Fruit fly (Drosophila melanogaster) whole organism, pupa: Measurements from ENCODE around the gene Jasper.

Experiments
- CG10348 ChIP-seq: fragments of 200-800 bp; sonication (Bioruptor generic); IDR thresholded peaks from 2 replicates; pipeline ENCODE4 v1.3.6; 2022; ENCODE audit warnings: missing biosample characterization, missing genetic modification characterization
- CG12605 ChIP-seq: fragments of 200-800 bp; sonication (Bioruptor generic); IDR thresholded peaks from 2 replicates; pipeline ENCODE4 v1.3.6; 2022; ENCODE audit warnings: missing biosample characterization, missing genetic modification characterization
- CG13204 ChIP-seq: fragments of 200-800 bp; sonication (Bioruptor generic); optimal IDR thresholded peaks from 2 replicates; lab custom pipeline; 2018; ENCODE audit warnings: missing biosample characterization, mild to moderate bottlenecking, missing genetic modification characterization, moderate library complexity
- CG14655 ChIP-seq: fragments of 200-800 bp; sonication (Bioruptor generic); optimal IDR thresholded peaks from 3 replicates; lab custom pipeline; 2017; ENCODE audit warnings: mild to moderate bottlenecking, missing biosample characterization, missing genetic modification reagents, missing genetic modification characterization
- CG15710 ChIP-seq: fragments of 200-800 bp; sonication (Bioruptor generic); optimal IDR thresholded peaks from 2 replicates; lab custom pipeline; 2018; ENCODE audit warnings: missing biosample characterization, mild to moderate bottlenecking, missing genetic modification characterization, moderate library complexity
- CG17806 ChIP-seq: fragments of 200-800 bp; sonication (Bioruptor generic); optimal IDR thresholded peaks from 2 replicates; lab custom pipeline; 2018; ENCODE audit warnings: missing biosample characterization, mild to moderate bottlenecking, missing genetic modification characterization, moderate library complexity
- CG32121 ChIP-seq: fragments of 200-800 bp; sonication (Bioruptor generic); IDR thresholded peaks from 2 replicates; pipeline ENCODE4 v1.3.6; 2022; ENCODE audit warnings: missing biosample characterization, missing genetic modification characterization
- CG34367 ChIP-seq: fragments of 200-800 bp; sonication (Bioruptor generic); optimal IDR thresholded peaks from 2 replicates; lab custom pipeline; 2018; ENCODE audit warnings: missing biosample characterization, mild to moderate bottlenecking, missing genetic modification characterization
- CG4496 ChIP-seq: fragments of 200-800 bp; sonication (Bioruptor generic); IDR thresholded peaks from 3 replicates; pipeline ENCODE4 v1.3.6; 2022; ENCODE audit warnings: missing biosample characterization, missing genetic modification characterization
- CG8159 ChIP-seq: fragments of 200-800 bp; sonication (Bioruptor generic); optimal IDR thresholded peaks from 3 replicates; lab custom pipeline; 2018; ENCODE audit warnings: missing biosample characterization, mild to moderate bottlenecking, missing genetic modification characterization, moderate library complexity
- CG8301 ChIP-seq: fragments of 200-800 bp; sonication (Bioruptor generic); optimal IDR thresholded peaks from 2 replicates; lab custom pipeline; 2018; ENCODE audit warnings: missing biosample characterization, mild to moderate bottlenecking, missing genetic modification characterization
- CG9948 ChIP-seq: fragments of 200-800 bp; sonication (Bioruptor generic); optimal IDR thresholded peaks from 2 replicates; lab custom pipeline; 2018; ENCODE audit warnings: missing biosample characterization, mild to moderate bottlenecking, missing genetic modification characterization, moderate library complexity
- D1 ChIP-seq: fragments of 200-800 bp; sonication (Bioruptor generic); optimal IDR thresholded peaks from 2 replicates; lab custom pipeline; 2018; ENCODE audit warnings: missing biosample characterization, mild to moderate bottlenecking, missing genetic modification characterization, moderate library complexity
- EcR ChIP-seq: fragments of 200-800 bp; sonication (Bioruptor generic); optimal IDR thresholded peaks from 3 replicates; lab custom pipeline; 2019; ENCODE audit warnings: missing biosample characterization, missing genetic modification characterization, mild to moderate bottlenecking, moderate library complexity, missing genetic modification reagents
- Ets98B ChIP-seq: fragments of 200-800 bp; sonication (Bioruptor generic); IDR thresholded peaks from 2 replicates; pipeline ENCODE4 v1.3.6; 2022; ENCODE audit warnings: missing biosample characterization, missing genetic modification characterization
- Pif1A ChIP-seq: fragments of 200-800 bp; sonication (Bioruptor generic); optimal IDR thresholded peaks from 3 replicates; lab custom pipeline; 2016; ENCODE audit warnings: missing biosample characterization, missing genetic modification characterization
- Pif1B ChIP-seq: fragments of 200-800 bp; sonication (Bioruptor generic); optimal IDR thresholded peaks from 3 replicates; lab custom pipeline; 2016; ENCODE audit warnings: missing biosample characterization, missing genetic modification characterization
- Snoo ChIP-seq: fragments of 200-800 bp; sonication (Bioruptor generic); optimal IDR thresholded peaks from 3 replicates; lab custom pipeline; 2017; ENCODE audit warnings: missing biosample characterization, mild to moderate bottlenecking, missing genetic modification characterization, inconsistent platforms
- fd96Ca ChIP-seq: fragments of 200-800 bp; sonication (Bioruptor generic); IDR thresholded peaks from 3 replicates; pipeline ENCODE4 v1.3.6; 2022; ENCODE audit warnings: missing biosample characterization, missing genetic modification characterization
- gl ChIP-seq: fragments of 200-800 bp; sonication (Bioruptor generic); optimal IDR thresholded peaks from 2 replicates; lab custom pipeline; 2018; ENCODE audit warnings: missing biosample characterization, mild to moderate bottlenecking, missing genetic modification characterization
- rn ChIP-seq: fragments of 200-800 bp; sonication (Bioruptor generic); IDR thresholded peaks from 2 replicates; pipeline ENCODE4 v1.3.6; 2022; ENCODE audit warnings: missing biosample characterization, missing genetic modification characterization

Gene Jasper

dm6 chr3R:30021559-30022451, 30.5 kb upstream of the Jasper start, which contains the start of gene Mgat2:
TSS of gene Mgat2 (minus strand) at chr3R:30022221.
- no peak; the same call in 1 of the 2 replicates for TF ChIP-seq CG32121 (GFP tag; lab: Robert Waterston, UW)
- TF ChIP-seq gl (tag; lab: Kevin White, UChicago) = no peak
- TF ChIP-seq CG4496 (GFP tag; lab: Robert Waterston, UW) = peak; percentile 61; the same call in 2 of the 3 replicates
- no peak for TF ChIP-seq rn (GFP tag; lab: Robert Waterston, UW)
- no peak for TF ChIP-seq fd96Ca (GFP tag; lab: Robert Waterston, UW)
- TF ChIP-seq CG12605 (GFP tag; lab: Robert Waterston, UW) = peak; percentile 47
- TF ChIP-seq Ets98B (GFP tag; lab: Robert Waterston, UW) = peak; percentile 65; the same call in 1 of the 2 replicates
- TF ChIP-seq CG17806 = peak; percentile 2
- TF ChIP-seq CG8301 (tag; lab: Kevin White, UChicago) = no peak
- no peak for TF ChIP-seq D1 (tag; lab: Kevin White, UChicago)
- TF ChIP-seq EcR = no peak
- TF ChIP-seq CG15710 (tag; lab: Kevin White, UChicago) = no peak
- TF ChIP-seq CG34367 (tag; lab: Kevin White, UChicago) = no peak
- TF ChIP-seq CG13204 (GFP tag; lab: Kevin White, UChicago) = peak; percentile 98
- no peak for TF ChIP-seq CG9948 (tag; lab: Kevin White, UChicago)
- TF ChIP-seq Snoo (tag; lab: Kevin White, UChicago) = peak; percentile 17
- TF ChIP-seq CG8159 (tag; lab: Kevin White, UChicago) = no peak
- no peak for TF ChIP-seq Pif1A (GFP tag; lab: Kevin White, UChicago)

dm6 chr3R:30022452-30023028, 29.8 kb upstream of the Jasper start, which contains the start of the genes RpS28a and Axn:
TSS of gene RpS28a (minus strand) at chr3R:30022648.
TSS of gene Axn (plus strand) at chr3R:30022842.
- TF ChIP-seq EcR (peak; percentile 93), CG9948 (tag; lab: Kevin White, UChicago) (no peak)

DNA sequence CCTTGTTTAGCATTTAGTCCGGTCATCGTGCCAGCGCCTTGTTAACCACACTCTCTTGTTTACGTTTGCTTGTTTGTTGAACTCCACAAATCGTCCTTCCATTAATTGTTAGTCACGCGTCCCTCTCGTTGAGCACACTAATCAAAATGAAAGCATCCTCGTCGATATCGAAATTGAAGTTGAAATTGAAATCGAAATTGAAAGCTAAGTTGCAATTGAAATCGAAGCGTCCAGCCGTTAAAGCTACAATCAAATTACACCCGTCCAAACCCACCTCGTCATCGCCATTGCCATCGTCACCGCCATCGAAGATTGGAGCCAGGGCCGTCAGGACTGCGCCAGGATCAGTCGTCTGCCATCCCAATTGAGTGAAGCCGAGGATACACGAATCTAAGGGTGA, 28.9 kb upstream of the Jasper start:
- TF ChIP-seq CG13204 (GFP tag; lab: Kevin White, UChicago) (no peak), CG17806 (no peak)
- TF ChIP-seq, all 21 proteins: peak for 0

DNA sequence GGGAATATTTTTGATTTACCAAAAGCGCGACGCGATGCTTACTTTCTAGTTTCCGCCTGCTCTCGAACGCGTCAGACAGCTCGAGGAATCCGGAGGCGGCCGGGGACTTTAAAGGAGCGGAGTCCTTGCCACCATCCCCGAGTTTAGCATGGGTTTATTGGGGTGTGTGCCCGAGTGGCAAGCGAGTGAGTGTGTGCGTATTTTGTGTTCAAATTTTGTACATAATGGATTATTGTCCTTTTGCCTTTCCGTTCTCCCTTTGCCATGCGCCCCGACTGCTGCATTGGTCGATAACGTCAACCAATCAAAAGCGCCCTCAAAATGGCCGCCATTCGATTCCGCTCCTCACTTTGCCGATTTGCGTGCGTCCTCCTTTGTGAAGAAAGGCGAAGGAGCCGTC, 22.3 kb upstream of the Jasper start:
- TF ChIP-seq Pif1B (GFP tag; lab: Kevin White, UChicago) = no peak
- TF ChIP-seq Ets98B (GFP tag; lab: Robert Waterston, UW) = no peak
- TF ChIP-seq CG15710 (tag; lab: Kevin White, UChicago) = no peak
- TF ChIP-seq fd96Ca (GFP tag; lab: Robert Waterston, UW) = no peak
- TF ChIP-seq rn (GFP tag; lab: Robert Waterston, UW) = no peak
- TF ChIP-seq gl (tag; lab: Kevin White, UChicago) = no peak
- no peak for TF ChIP-seq Snoo (tag; lab: Kevin White, UChicago)
- TF ChIP-seq CG13204 (GFP tag; lab: Kevin White, UChicago) = no peak
- TF ChIP-seq CG17806 = no peak
- no peak for TF ChIP-seq CG34367 (tag; lab: Kevin White, UChicago)
- no peak for TF ChIP-seq EcR
- no peak for TF ChIP-seq CG4496 (GFP tag; lab: Robert Waterston, UW)

DNA sequence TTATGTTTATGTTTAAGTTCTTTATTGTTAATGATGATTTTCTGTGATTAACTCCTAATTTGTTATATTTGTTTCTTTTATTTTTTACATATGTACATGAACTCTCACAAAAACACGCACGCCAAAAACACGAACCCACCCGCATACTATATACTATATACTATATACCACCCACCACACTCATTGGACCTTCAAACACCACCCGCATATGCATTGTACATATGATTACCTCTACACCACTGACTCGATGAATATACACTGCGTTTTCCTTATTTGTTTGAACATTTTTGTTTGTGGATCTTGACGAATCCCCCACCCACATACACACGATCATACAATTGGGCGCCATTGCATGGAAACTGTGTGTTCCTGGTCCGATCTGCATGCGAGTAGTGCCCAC, 20.0 kb upstream of the Jasper start:
- TF ChIP-seq Ets98B (GFP tag; lab: Robert Waterston, UW) (no peak), CG34367 (tag; lab: Kevin White, UChicago) (no peak), D1 (tag; lab: Kevin White, UChicago) (no peak), CG15710 (tag; lab: Kevin White, UChicago) (no peak), CG32121 (GFP tag; lab: Robert Waterston, UW) (no peak), rn (GFP tag; lab: Robert Waterston, UW) (no peak), CG8301 (tag; lab: Kevin White, UChicago) (no peak), CG12605 (GFP tag; lab: Robert Waterston, UW) (no peak), CG9948 (tag; lab: Kevin White, UChicago) (no peak), EcR (no peak), CG13204 (GFP tag; lab: Kevin White, UChicago) (no peak), gl (tag; lab: Kevin White, UChicago) (no peak), CG10348 (GFP tag; lab: Robert Waterston, UW) (no peak)

- TF ChIP-seq EcR (no peak), CG12605 (GFP tag; lab: Robert Waterston, UW) (no peak), CG4496 (GFP tag; lab: Robert Waterston, UW) (no peak), Pif1B (GFP tag; lab: Kevin White, UChicago) (no peak), CG8159 (tag; lab: Kevin White, UChicago) (no peak), CG8301 (tag; lab: Kevin White, UChicago) (no peak), CG32121 (GFP tag; lab: Robert Waterston, UW) (no peak), Snoo (tag; lab: Kevin White, UChicago) (no peak), CG14655 (GFP tag; lab: Kevin White, UChicago) (no peak), rn (GFP tag; lab: Robert Waterston, UW) (no peak), CG15710 (tag; lab: Kevin White, UChicago) (no peak), fd96Ca (GFP tag; lab: Robert Waterston, UW) (no peak)
These were observed 15.7 kb upstream of the Jasper start, which contains the start of gene ZIPIC for dm6 chr3R:30036609-30037008. TSS of gene ZIPIC (minus strand) at chr3R:30036870.
